Worm (Caenorhabditis elegans) whole organism, L4 larva: ENCODE results near the gene mks-2.

Source experiments
- fkh-10 ChIP-seq: fragments of 150-350 bp; optimal IDR thresholded peaks from 2 replicates; lab custom pipeline; 2014; ENCODE audit warnings: missing biosample characterization, missing genetic modification reagents, missing genetic modification characterization
- unc-62 ChIP-seq, 3 experiments: fragments of 150-350 bp in 1 of 3; sonication (generic microtip); optimal IDR thresholded peaks in 2 of 3; peaks in 1 of 3; 1 replicate in 1 of 3; 2 replicates in 2 of 3; lab custom pipeline; 2014 to 2017; ENCODE audit warnings: missing biosample characterization in 3 of 3, missing genetic modification characterization in 3 of 3, missing genetic modification reagents in 3 of 3, missing genotype in 1 of 3

ce11 chrII:6259867-6260266, 40.6 kb upstream of the mks-2 start, which contains the start of gene F13H8.11:
- TF ChIP-seq fkh-10 (no peak), unc-62 (GFP tag; optimal IDR thresholded peaks at IDR 0.05 in 1 of 2; lab: Kevin White, UChicago) (no peak), unc-62 (tag; optimal IDR thresholded peaks at IDR 0.05; lab: Kevin White, UChicago) (no peak)
